Worm (Caenorhabditis elegans): ENCODE results near the gene C14C6.6.

C14C6.6 gene

ce11 chrV:500535-500934 is 47.3 kb downstream of the C14C6.6 start:
- TF ChIP-seq rnt-1 (tag; optimal IDR thresholded peaks at IDR 0.05) = no peak
- TF ChIP-seq C08G9.2 (tag; optimal IDR thresholded peaks at IDR 0.05) = no peak
- TF ChIP-seq ahr-1 (tag; optimal IDR thresholded peaks at IDR 0.05) = no peak
- no peak for TF ChIP-seq odd-2 (tag; optimal IDR thresholded peaks at IDR 0.05)
- TF ChIP-seq F13H6.1 (tag; optimal IDR thresholded peaks at IDR 0.05) = no peak
- no peak for TF ChIP-seq lim-6 (tag; optimal IDR thresholded peaks at IDR 0.05)
- TF ChIP-seq ceh-6 (GFP tag; optimal IDR thresholded peaks at IDR 0.05) = no peak
- no peak for TF ChIP-seq nhr-11 (tag; optimal IDR thresholded peaks at IDR 0.05)
- TF ChIP-seq hlh-6 (tag; optimal IDR thresholded peaks at IDR 0.05) = no peak
- TF ChIP-seq ceh-45 (GFP tag; IDR thresholded peaks at IDR 0.05) = no peak
- no peak for TF ChIP-seq pros-1 (tag; optimal IDR thresholded peaks at IDR 0.05)
- no peak for TF ChIP-seq pha-2 (tag; optimal IDR thresholded peaks at IDR 0.05)
- TF ChIP-seq nfya-1 (tag; optimal IDR thresholded peaks at IDR 0.05) = no peak
- TF ChIP-seq eyg-1 (tag; optimal IDR thresholded peaks at IDR 0.05) = no peak
- TF ChIP-seq elt-2 (tag; optimal IDR thresholded peaks at IDR 0.05) = no peak
- no peak for TF ChIP-seq gmeb-2 (tag; optimal IDR thresholded peaks at IDR 0.05)
- TF ChIP-seq che-1 (tag; optimal IDR thresholded peaks at IDR 0.05) = no peak
- no peak for TF ChIP-seq ref-2 (tag; optimal IDR thresholded peaks at IDR 0.05)
- no peak for TF ChIP-seq K09A11.1 (tag; optimal IDR thresholded peaks at IDR 0.05; ENCODE audit: insufficient read depth)
- TF ChIP-seq ama-1 (optimal IDR thresholded peaks at IDR 0.05) = no peak

ce11 chrV:497399-497798 is 50.5 kb downstream of the C14C6.6 start, which contains the start of gene T01G6.1:
T01G6.1 (plus strand) TSS chrV:497699.
- TF ChIP-seq nfya-1 (tag; optimal IDR thresholded peaks at IDR 0.05) (peak; percentile 37), elt-4 (tag; optimal IDR thresholded peaks at IDR 0.05) (no peak), unc-55 (GFP tag; optimal IDR thresholded peaks at IDR 0.05) (no peak)

Measured in whole organism, late embryonic.